Fruit fly (Drosophila melanogaster) whole organism: ENCODE results near the gene Gr64a.

Experiments
- Dll ChIP-seq: fragments of >200 bp; optimal IDR thresholded peaks from 2 replicates; lab custom pipeline; 2017
- EcR ChIP-seq, 2 experiments: fragments of >200 bp; optimal IDR thresholded peaks; 2 replicates each; lab custom pipeline; 2017; ENCODE audit warnings: missing biosample characterization in 2 of 2, missing genetic modification characterization in 2 of 2, missing genetic modification reagents in 2 of 2
- pan ChIP-seq: fragments of >200 bp; optimal IDR thresholded peaks from 2 replicates; lab custom pipeline; 2017
- psq ChIP-seq: fragments of >200 bp; optimal IDR thresholded peaks from 2 replicates; lab custom pipeline; 2017
- usp ChIP-seq: fragments of >200 bp; optimal IDR thresholded peaks from 2 replicates; lab custom pipeline; 2017; ENCODE audit warnings: missing biosample characterization, missing genetic modification characterization, mixed read lengths

- TF ChIP-seq usp (GFP tag; lab: Kevin White, UChicago) (no peak), EcR (GFP tag; optimal IDR thresholded peaks at IDR 0.05; lab: Kevin White, UChicago) (no peak), psq (lab: Kevin White, UChicago) (no peak), pan (no peak), Dll (lab: Kevin White, UChicago) (no peak)
Measured at dm6 chr3L:4018228-4018928, 8.2 kb upstream of the Gr64a start, which contains the start of gene FoxL1.
